Fruit fly (Drosophila melanogaster): ENCODE results near the gene CG7914.

dm6 chrX:19165144-19166011 is 27.9 kb downstream of the CG7914 start:
- peak; percentile 81 for TF ChIP-seq CG4496 (GFP tag; IDR thresholded peaks at IDR 0.05)
- TF ChIP-seq fd96Ca (GFP tag; IDR thresholded peaks at IDR 0.05) = peak; percentile 40; the same call in 1 of the 3 replicates
